Worm (Caenorhabditis elegans): Measurements from ENCODE around the gene clec-185.

ce11 chrIV:12429504-12429903, 9.0 kb upstream of the clec-185 start:
- TF ChIP-seq skn-1 (tag; optimal IDR thresholded peaks at IDR 0.05): no peak
- no peak for TF ChIP-seq nhr-67 (tag; optimal IDR thresholded peaks at IDR 0.05)
- TF ChIP-seq snpc-4 (tag; optimal IDR thresholded peaks at IDR 0.05): no peak
- TF ChIP-seq eor-1 (tag; optimal IDR thresholded peaks at IDR 0.05): no peak
- TF ChIP-seq ama-1 (optimal IDR thresholded peaks at IDR 0.05): no peak
- no peak for TF ChIP-seq tbx-2 (tag; optimal IDR thresholded peaks at IDR 0.05)
- no peak for TF ChIP-seq ceh-9 (tag; optimal IDR thresholded peaks at IDR 0.05)
- TF ChIP-seq pha-4 (tag; optimal IDR thresholded peaks at IDR 0.05): no peak
- no peak for TF ChIP-seq pqm-1 (tag; optimal IDR thresholded peaks at IDR 0.05)

Measured in whole organism, L3 larva.